Worm (Caenorhabditis elegans) whole organism, L2 larva: ENCODE measurements around the gene rpl-20.

Experiments used
- C34F6.9 ChIP-seq: fragments of 150-350 bp; optimal IDR thresholded peaks from 2 replicates; lab custom pipeline; 2014; ENCODE audit warnings: missing biosample characterization, missing genetic modification characterization
- F13H6.1 ChIP-seq: sonication (generic microtip); optimal IDR thresholded peaks from 2 replicates; lab custom pipeline; 2016; ENCODE audit warnings: missing genetic modification characterization, missing compliant biosample characterization
- R02D3.7 ChIP-seq: fragments of 150-350 bp; optimal IDR thresholded peaks from 2 replicates; lab custom pipeline; 2014; ENCODE audit warnings: missing biosample characterization, missing genetic modification characterization
- Y55F3AM.14 ChIP-seq: fragments of 200-800 bp; sonication (Bioruptor generic); optimal IDR thresholded peaks from 2 replicates; lab custom pipeline; 2018; ENCODE audit warnings: mild to moderate bottlenecking, missing genetic modification characterization, missing compliant biosample characterization
- ZK546.5 ChIP-seq: sonication (generic microtip); optimal IDR thresholded peaks from 2 replicates; lab custom pipeline; 2017; ENCODE audit warnings: missing biosample characterization, missing genetic modification characterization
- alr-1 ChIP-seq: fragments of 150-350 bp; optimal IDR thresholded peaks from 2 replicates; lab custom pipeline; 2014; ENCODE audit warnings: missing biosample characterization, missing genetic modification characterization
- aly-2 ChIP-seq: fragments of 150-350 bp; optimal IDR thresholded peaks from 2 replicates; lab custom pipeline; 2014; ENCODE audit warnings: missing biosample characterization, missing genetic modification characterization
- ceh-16 ChIP-seq: fragments of 150-350 bp; optimal IDR thresholded peaks from 2 replicates; lab custom pipeline; 2014; ENCODE audit warnings: missing biosample characterization, missing genetic modification characterization
- ceh-82 ChIP-seq: fragments of 150-350 bp; optimal IDR thresholded peaks from 2 replicates; lab custom pipeline; 2014; ENCODE audit warnings: missing biosample characterization, missing genetic modification characterization
- crh-2 ChIP-seq: sonication (generic microtip); optimal IDR thresholded peaks from 2 replicates; lab custom pipeline; 2017; ENCODE audit warnings: missing biosample characterization, missing genetic modification characterization
- dmd-4 ChIP-seq: sonication (generic microtip); optimal IDR thresholded peaks from 2 replicates; lab custom pipeline; 2017; ENCODE audit warnings: missing biosample characterization, missing genetic modification characterization
- egl-27 ChIP-seq: sonication (generic microtip); optimal IDR thresholded peaks from 3 replicates; lab custom pipeline; 2017; ENCODE audit warnings: missing biosample characterization, missing genetic modification reagents, missing genetic modification characterization
- elt-1 ChIP-seq: fragments of 150-350 bp; optimal IDR thresholded peaks from 2 replicates; lab custom pipeline; 2014; ENCODE audit warnings: missing biosample characterization, missing genetic modification characterization
- elt-3 ChIP-seq: sonication (generic microtip); optimal IDR thresholded peaks from 2 replicates; lab custom pipeline; 2017; ENCODE audit warnings: missing biosample characterization, missing genetic modification characterization
- fos-1 ChIP-seq: fragments of 150-350 bp; optimal IDR thresholded peaks from 2 replicates; lab custom pipeline; 2014; ENCODE audit warnings: missing biosample characterization, missing genetic modification characterization
- gmeb-1 ChIP-seq: fragments of 150-350 bp; optimal IDR thresholded peaks from 2 replicates; lab custom pipeline; 2014; ENCODE audit warnings: missing biosample characterization, missing genetic modification characterization
- lin-11 ChIP-seq: fragments of 150-350 bp; sonication (generic microtip); optimal IDR thresholded peaks from 2 replicates; lab custom pipeline; 2014; ENCODE audit warnings: missing biosample characterization, missing genetic modification characterization, inconsistent platforms, mixed read lengths
- lin-13 ChIP-seq: fragments of 150-350 bp; optimal IDR thresholded peaks from 2 replicates; lab custom pipeline; 2014; ENCODE audit warnings: missing biosample characterization, missing genetic modification reagents, missing genetic modification characterization
- lsy-2 ChIP-seq, 2 experiments: fragments of 150-350 bp in 1 of 2; sonication (generic microtip) in 1 of 2; optimal IDR thresholded peaks; 2 replicates each; lab custom pipeline; 2014 to 2017; ENCODE audit warnings: missing biosample characterization in 2 of 2, missing genetic modification characterization in 2 of 2
- mab-5 ChIP-seq: fragments of 150-350 bp; optimal IDR thresholded peaks from 2 replicates; lab custom pipeline; 2014; ENCODE audit warnings: missing biosample characterization, missing genetic modification characterization
- mdl-1 ChIP-seq, 2 experiments: fragments of 150-350 bp in 1 of 2; sonication (generic microtip) in 1 of 2; optimal IDR thresholded peaks; 2 replicates each; lab custom pipeline; 2017; ENCODE audit warnings: missing biosample characterization in 2 of 2, missing genetic modification characterization in 2 of 2
- nhr-10 ChIP-seq: sonication (generic microtip); optimal IDR thresholded peaks from 2 replicates; lab custom pipeline; 2017; ENCODE audit warnings: missing biosample characterization, missing genetic modification characterization
- nhr-11 ChIP-seq: fragments of 150-350 bp; optimal IDR thresholded peaks from 2 replicates; lab custom pipeline; 2014; ENCODE audit warnings: missing biosample characterization, missing genetic modification characterization
- nhr-12 ChIP-seq: fragments of 150-350 bp; optimal IDR thresholded peaks from 2 replicates; lab custom pipeline; 2014; ENCODE audit warnings: missing biosample characterization, missing genetic modification characterization
- nhr-129 ChIP-seq: fragments of 150-350 bp; optimal IDR thresholded peaks from 2 replicates; lab custom pipeline; 2014; ENCODE audit warnings: missing biosample characterization, missing genetic modification characterization
- nhr-21 ChIP-seq: fragments of 150-350 bp; optimal IDR thresholded peaks from 2 replicates; lab custom pipeline; 2014; ENCODE audit warnings: missing biosample characterization, missing genetic modification characterization
- nhr-23 ChIP-seq: fragments of 150-350 bp; optimal IDR thresholded peaks from 2 replicates; lab custom pipeline; 2014; ENCODE audit warnings: missing biosample characterization, missing genetic modification reagents, missing genetic modification characterization
- nhr-237 ChIP-seq: fragments of 150-350 bp; optimal IDR thresholded peaks from 2 replicates; lab custom pipeline; 2014; ENCODE audit warnings: missing biosample characterization, missing genetic modification characterization
- nhr-25 ChIP-seq: fragments of 150-350 bp; sonication (generic microtip); optimal IDR thresholded peaks from 3 replicates; lab custom pipeline; 2014; ENCODE audit warnings: missing biosample characterization, missing genetic modification characterization
- nhr-6 ChIP-seq: fragments of 150-350 bp; optimal IDR thresholded peaks from 2 replicates; lab custom pipeline; 2014; ENCODE audit warnings: missing biosample characterization, missing genetic modification characterization
- nhr-77 ChIP-seq: fragments of 150-350 bp; optimal IDR thresholded peaks from 2 replicates; lab custom pipeline; 2014; ENCODE audit warnings: missing biosample characterization, missing genetic modification characterization
- peb-1 ChIP-seq: fragments of 150-350 bp; optimal IDR thresholded peaks from 2 replicates; lab custom pipeline; 2014; ENCODE audit warnings: missing biosample characterization, missing genetic modification characterization
- sem-4 ChIP-seq: fragments of 150-350 bp; optimal IDR thresholded peaks from 2 replicates; lab custom pipeline; 2014; ENCODE audit warnings: missing biosample characterization, missing genetic modification reagents, missing genetic modification characterization
- skn-1 ChIP-seq: sonication (generic microtip); optimal IDR thresholded peaks from 2 replicates; lab custom pipeline; 2017; ENCODE audit warnings: missing biosample characterization, missing genetic modification characterization
- sma-3 ChIP-seq: sonication (generic microtip); optimal IDR thresholded peaks from 2 replicates; lab custom pipeline; 2016; ENCODE audit warnings: missing genetic modification reagents, missing genetic modification characterization, missing compliant biosample characterization
- sma-9 ChIP-seq, 2 experiments: fragments of 150-350 bp in 1 of 2; sonication (generic microtip) in 1 of 2; optimal IDR thresholded peaks; 2 replicates each; lab custom pipeline; 2014 to 2016; ENCODE audit warnings: missing genetic modification characterization in 2 of 2, mild to moderate bottlenecking in 1 of 2, missing biosample characterization in 1 of 2, missing compliant biosample characterization in 1 of 2, missing genetic modification reagents in 1 of 2, moderate library complexity in 1 of 2
- snpc-4 ChIP-seq: fragments of 150-350 bp; optimal IDR thresholded peaks from 2 replicates; lab custom pipeline; 2014; ENCODE audit warnings: missing biosample characterization, missing genetic modification characterization
- unc-39 ChIP-seq: fragments of 150-350 bp; optimal IDR thresholded peaks from 2 replicates; lab custom pipeline; 2014; ENCODE audit warnings: missing biosample characterization, missing genetic modification characterization
- unc-55 ChIP-seq: fragments of 150-350 bp; sonication (generic microtip); optimal IDR thresholded peaks from 3 replicates; lab custom pipeline; 2014; ENCODE audit warnings: missing biosample characterization, missing genetic modification reagents, missing genetic modification characterization
- unc-62 ChIP-seq: fragments of 150-350 bp; optimal IDR thresholded peaks from 2 replicates; lab custom pipeline; 2014; ENCODE audit warnings: missing biosample characterization, missing genetic modification reagents, missing genetic modification characterization
- zag-1 ChIP-seq: fragments of 150-350 bp; optimal IDR thresholded peaks from 2 replicates; lab custom pipeline; 2014; ENCODE audit warnings: missing biosample characterization, missing genetic modification characterization
- ztf-1 ChIP-seq: fragments of 200-800 bp; sonication (Bioruptor generic); conservative IDR thresholded peaks from 2 replicates; pipeline ENCODE4 v1.3.6; 2022; ENCODE audit warnings: missing genetic modification characterization, missing compliant biosample characterization
- ztf-11 ChIP-seq: sonication (generic microtip); optimal IDR thresholded peaks from 2 replicates; lab custom pipeline; 2017; ENCODE audit warnings: missing biosample characterization, missing genetic modification characterization
- ztf-4 ChIP-seq: fragments of 150-350 bp; optimal IDR thresholded peaks from 2 replicates; lab custom pipeline; 2014; ENCODE audit warnings: missing biosample characterization, missing genetic modification characterization

The rpl-20 gene

ce11 chrIV:4799114-4799513 is 49.5 kb upstream of the rpl-20 start, which contains the start of gene eor-1:
TSS of gene eor-1 (minus strand) at chrIV:4799178.
- TF ChIP-seq nhr-21 (tag; lab: Kevin White, UChicago): no peak
- TF ChIP-seq ceh-82 (tag; lab: Kevin White, UChicago): no peak
- no peak for TF ChIP-seq egl-27 (tag; lab: Kevin White, UChicago)
- no peak for TF ChIP-seq nhr-6 (tag; lab: Kevin White, UChicago)
- peak; percentile 48 for TF ChIP-seq lin-13 (GFP tag; lab: Kevin White, UChicago)
- peak; percentile 75 for TF ChIP-seq C34F6.9 (tag; lab: Kevin White, UChicago)
- peak; percentile 72 for TF ChIP-seq unc-55 (GFP tag; lab: Kevin White, UChicago)
- peak; percentile 37 to 80 for TF ChIP-seq lsy-2 (tag; optimal IDR thresholded peaks at IDR 0.05; lab: Kevin White, UChicago)
- no peak for TF ChIP-seq peb-1 (tag; lab: Kevin White, UChicago)
- no peak for TF ChIP-seq elt-3 (tag; lab: Kevin White, UChicago)
- TF ChIP-seq nhr-77: no peak
- no peak for TF ChIP-seq unc-62 (GFP tag; lab: Kevin White, UChicago)
- no peak for TF ChIP-seq alr-1 (tag; lab: Kevin White, UChicago)
- TF ChIP-seq sma-3 (GFP tag; lab: Kevin White, UChicago): peak; percentile 25
- peak; percentile 3 for TF ChIP-seq gmeb-1 (tag; lab: Kevin White, UChicago)
- peak; percentile 11 for TF ChIP-seq crh-2 (tag; lab: Kevin White, UChicago)
- TF ChIP-seq ceh-16: no peak

- no peak for TF ChIP-seq lin-11 (tag; lab: Kevin White, UChicago)
- TF ChIP-seq egl-27 (tag; lab: Kevin White, UChicago): no peak
- no peak for TF ChIP-seq lin-13 (GFP tag; lab: Kevin White, UChicago)
- TF ChIP-seq elt-3 (tag; lab: Kevin White, UChicago): no peak
- TF ChIP-seq, all 48 proteins: peak for 0
Observed at ce11 chrIV:4795111-4795510, 45.5 kb upstream of the rpl-20 start.

ce11 chrIV:4789445-4789844 is 39.9 kb upstream of the rpl-20 start, which contains the start of gene R11E3.1:
TSS of gene R11E3.1 (plus strand) at chrIV:4789745.
- TF ChIP-seq mdl-1 (tag; optimal IDR thresholded peaks at IDR 0.05; lab: Kevin White, UChicago): no peak
- no peak for TF ChIP-seq nhr-10
- TF ChIP-seq gmeb-1 (tag; lab: Kevin White, UChicago): no peak
- no peak for TF ChIP-seq nhr-11 (tag; lab: Kevin White, UChicago)
- TF ChIP-seq lin-11 (tag; lab: Kevin White, UChicago): no peak
- TF ChIP-seq lin-13 (GFP tag; lab: Kevin White, UChicago): no peak
- no peak for TF ChIP-seq ztf-11 (tag; lab: Kevin White, UChicago)
- TF ChIP-seq unc-39 (tag; lab: Kevin White, UChicago): no peak
- no peak for TF ChIP-seq nhr-12 (tag; lab: Kevin White, UChicago)
- TF ChIP-seq Y55F3AM.14 (GFP tag; lab: Kevin White, UChicago): no peak
- no peak for TF ChIP-seq ztf-1 (GFP tag; lab: Robert Waterston, UW)
- no peak for TF ChIP-seq aly-2 (tag; lab: Kevin White, UChicago)
- no peak for TF ChIP-seq snpc-4 (tag; lab: Kevin White, UChicago)

- no peak for TF ChIP-seq ztf-11 (tag; lab: Kevin White, UChicago)
- TF ChIP-seq nhr-237 (tag; lab: Kevin White, UChicago): no peak
- TF ChIP-seq fos-1 (tag; lab: Kevin White, UChicago): peak; percentile 65
- TF ChIP-seq unc-62 (GFP tag; lab: Kevin White, UChicago): no peak
- TF ChIP-seq mab-5 (tag; lab: Kevin White, UChicago): no peak
- peak; percentile 78 for TF ChIP-seq skn-1 (tag; lab: Kevin White, UChicago)
- no peak for TF ChIP-seq ZK546.5 (tag; lab: Kevin White, UChicago)
- no peak for TF ChIP-seq Y55F3AM.14 (GFP tag; lab: Kevin White, UChicago)
- no peak for TF ChIP-seq ceh-82 (tag; lab: Kevin White, UChicago)
- peak; percentile 86 for TF ChIP-seq nhr-129
- TF ChIP-seq sem-4 (tag; lab: Kevin White, UChicago): no peak
- peak; percentile 27 for TF ChIP-seq F13H6.1
- TF ChIP-seq peb-1 (tag; lab: Kevin White, UChicago): no peak
- peak; percentile 74 for TF ChIP-seq sma-9 (GFP tag; optimal IDR thresholded peaks at IDR 0.05; lab: Kevin White, UChicago)
- no peak for TF ChIP-seq sma-9 (tag; optimal IDR thresholded peaks at IDR 0.05; lab: Kevin White, UChicago)
- TF ChIP-seq R02D3.7 (tag; lab: Kevin White, UChicago): no peak
- no peak for TF ChIP-seq unc-55 (GFP tag; lab: Kevin White, UChicago)
- no peak for TF ChIP-seq elt-1 (tag; lab: Kevin White, UChicago)
- peak in 1 of 2 experiments; percentile 56 for TF ChIP-seq lsy-2 (tag; optimal IDR thresholded peaks at IDR 0.05; lab: Kevin White, UChicago)
- TF ChIP-seq nhr-21 (tag; lab: Kevin White, UChicago): peak; percentile 38
- TF ChIP-seq dmd-4 (tag; lab: Kevin White, UChicago): no peak
- TF ChIP-seq mdl-1 (tag; optimal IDR thresholded peaks at IDR 0.05; lab: Kevin White, UChicago): peak in 1 of 2 experiments; percentile 36
- TF ChIP-seq unc-39 (tag; lab: Kevin White, UChicago): no peak
- TF ChIP-seq C34F6.9 (tag; lab: Kevin White, UChicago): peak; percentile 47
- no peak for TF ChIP-seq lin-11 (tag; lab: Kevin White, UChicago)
- peak; percentile 60 for TF ChIP-seq nhr-25
- TF ChIP-seq ztf-1 (GFP tag; lab: Robert Waterston, UW): no peak
- TF ChIP-seq ztf-4 (tag; lab: Kevin White, UChicago): no peak
- TF ChIP-seq gmeb-1 (tag; lab: Kevin White, UChicago): peak; percentile 54
- no peak for TF ChIP-seq egl-27 (tag; lab: Kevin White, UChicago)
- TF ChIP-seq nhr-10: no peak
- no peak for TF ChIP-seq lin-13 (GFP tag; lab: Kevin White, UChicago)
- TF ChIP-seq nhr-77: no peak
- no peak for TF ChIP-seq alr-1 (tag; lab: Kevin White, UChicago)
- TF ChIP-seq zag-1 (tag; lab: Kevin White, UChicago): no peak
- no peak for TF ChIP-seq nhr-23 (tag; lab: Kevin White, UChicago)
Observed at ce11 chrIV:4788332-4788731, 38.8 kb upstream of the rpl-20 start, which contains the start of gene nhr-104. TSS of gene nhr-104 (minus strand) at chrIV:4788692.
